Fruit fly (Drosophila melanogaster): ENCODE data around the gene lost.

Gene lost

dm6 chr3R:4399810-4400496 lies 2.9 kb upstream of the lost start (continued):
- no peak for TF ChIP-seq fd3F (GFP tag; optimal IDR thresholded peaks at IDR 0.05)
- no peak for TF ChIP-seq Meics (GFP tag; optimal IDR thresholded peaks at IDR 0.05)
- no peak for TF ChIP-seq luna (GFP tag; optimal IDR thresholded peaks at IDR 0.05)
- TF ChIP-seq mam (GFP tag; optimal IDR thresholded peaks at IDR 0.05): peak; percentile 15
- no peak for TF ChIP-seq D19B (GFP tag; optimal IDR thresholded peaks at IDR 0.05)
- peak; percentile 14 for TF ChIP-seq Sry-β (GFP tag; optimal IDR thresholded peaks at IDR 0.05)
- TF ChIP-seq CG14667 (GFP tag; IDR thresholded peaks at IDR 0.05): no peak
- peak; percentile 10 for TF ChIP-seq fd96Cb (tag; optimal IDR thresholded peaks at IDR 0.05)
- no peak for TF ChIP-seq exex (tag; optimal IDR thresholded peaks at IDR 0.05)
- no peak for TF ChIP-seq otp (GFP tag; IDR thresholded peaks at IDR 0.05)
- no peak for TF ChIP-seq trem (tag; optimal IDR thresholded peaks at IDR 0.05)
- 0 out of 2 replicates have a peak, but pooled peaks have one; percentile 44 for TF ChIP-seq CG42726 (GFP tag; IDR thresholded peaks at IDR 0.05; ENCODE audit: partially characterized antibody)
- no peak for TF ChIP-seq C15 (GFP tag; IDR thresholded peaks at IDR 0.05)
- no peak for TF ChIP-seq Oaz (GFP tag; IDR thresholded peaks at IDR 0.05)
- TF ChIP-seq Atf6 (GFP tag; IDR thresholded peaks at IDR 0.05): no peak
- peak; percentile 85 for TF ChIP-seq MESR4 (GFP tag; optimal IDR thresholded peaks at IDR 0.05)
- TF ChIP-seq gsb (GFP tag; IDR thresholded peaks at IDR 0.05): no peak
- TF ChIP-seq croc (GFP tag; conservative IDR thresholded peaks at IDR 0.05): no peak
- TF ChIP-seq yki (optimal IDR thresholded peaks at IDR 0.05): no peak
- no peak for TF ChIP-seq kah (GFP tag; optimal IDR thresholded peaks at IDR 0.05)
- no peak for TF ChIP-seq nau (GFP tag; optimal IDR thresholded peaks at IDR 0.05)
- TF ChIP-seq pita (GFP tag; optimal IDR thresholded peaks at IDR 0.05): no peak
- no peak for TF ChIP-seq Antp (GFP tag; optimal IDR thresholded peaks at IDR 0.05)
- peak; percentile 23 for TF ChIP-seq Med (GFP tag)
- no peak for TF ChIP-seq Kr (GFP tag; optimal IDR thresholded peaks at IDR 0.05)
- TF ChIP-seq CG15479 (GFP tag; optimal IDR thresholded peaks at IDR 0.05): no peak
- TF ChIP-seq CG16815 (GFP tag; optimal IDR thresholded peaks at IDR 0.05): peak; percentile 40
- peak; percentile 12 for TF ChIP-seq CG15601 (tag; optimal IDR thresholded peaks at IDR 0.05)
- no peak for TF ChIP-seq CG4328 (GFP tag; optimal IDR thresholded peaks at IDR 0.05)
- peak; percentile 64 for TF ChIP-seq CG18764 (GFP tag; optimal IDR thresholded peaks at IDR 0.05)
- peak; percentile 60 for TF ChIP-seq Abd-B (GFP tag; optimal IDR thresholded peaks at IDR 0.05)
- TF ChIP-seq schlank (tag; optimal IDR thresholded peaks at IDR 0.05): no peak
- no peak for TF ChIP-seq Six4 (GFP tag; optimal IDR thresholded peaks at IDR 0.05)
- TF ChIP-seq Nf-YB (GFP tag; optimal IDR thresholded peaks at IDR 0.05): no peak
- TF ChIP-seq CG10366 (GFP tag; IDR thresholded peaks at IDR 0.05): no peak
- peak; percentile 31 for TF ChIP-seq CG9727 (GFP tag; optimal IDR thresholded peaks at IDR 0.05)
- TF ChIP-seq CG7271 (tag; optimal IDR thresholded peaks at IDR 0.05): no peak
- TF ChIP-seq Lhr (GFP tag; optimal IDR thresholded peaks at IDR 0.05): peak; percentile 5
- TF ChIP-seq crp (GFP tag; optimal IDR thresholded peaks at IDR 0.05): peak in 1 of 2 experiments; percentile 64
- no peak for TF ChIP-seq CG17568 (GFP tag; optimal IDR thresholded peaks at IDR 0.05)
- no peak for TF ChIP-seq CG3407 (GFP tag; optimal IDR thresholded peaks at IDR 0.05)
- peak; percentile 12 for TF ChIP-seq zfh2 (GFP tag; optimal IDR thresholded peaks at IDR 0.05)
- TF ChIP-seq ssp (GFP tag; IDR thresholded peaks at IDR 0.05): peak; percentile 98
- peak; percentile 18 for TF ChIP-seq CG10267 (tag; optimal IDR thresholded peaks at IDR 0.05)
- TF ChIP-seq CG30020 (tag; optimal IDR thresholded peaks at IDR 0.05): peak; percentile 99
- TF ChIP-seq CG3163 (GFP tag; optimal IDR thresholded peaks at IDR 0.05): no peak
- no peak for TF ChIP-seq CG10959 (GFP tag; IDR thresholded peaks at IDR 0.05)
- peak; percentile 30 for TF ChIP-seq grau (tag; optimal IDR thresholded peaks at IDR 0.05)
- no peak for TF ChIP-seq esg (GFP tag; conservative IDR thresholded peaks at IDR 0.05)
- TF ChIP-seq GATAe (GFP tag; conservative IDR thresholded peaks at IDR 0.05): no peak

All from whole organism, embryonic.